Worm (Caenorhabditis elegans) whole organism, late embryonic: ENCODE results near the gene ins-22.

Source experiments
- F13H6.1 ChIP-seq: sonication (generic microtip); optimal IDR thresholded peaks from 2 replicates; lab custom pipeline; 2016; ENCODE audit warnings: missing genetic modification characterization, missing compliant biosample characterization
- ama-1 ChIP-seq: fragments of 150-350 bp; optimal IDR thresholded peaks from 2 replicates; lab custom pipeline; 2014
- ceh-30 ChIP-seq: fragments of 150-350 bp; optimal IDR thresholded peaks from 2 replicates; lab custom pipeline; 2014; ENCODE audit warnings: missing biosample characterization, missing genetic modification characterization
- ceh-31 ChIP-seq: sonication (generic microtip); optimal IDR thresholded peaks from 2 replicates; lab custom pipeline; 2016; ENCODE audit warnings: missing genetic modification characterization, missing compliant biosample characterization
- ceh-9 ChIP-seq: sonication (generic microtip); optimal IDR thresholded peaks from 2 replicates; lab custom pipeline; 2016; ENCODE audit warnings: mild to moderate bottlenecking, missing genetic modification characterization, inconsistent platforms, missing compliant biosample characterization
- fkh-10 ChIP-seq: fragments of 150-350 bp; optimal IDR thresholded peaks from 2 replicates; lab custom pipeline; 2014; ENCODE audit warnings: missing biosample characterization, missing genetic modification reagents, missing genetic modification characterization
- hlh-13 ChIP-seq: fragments of 200-800 bp; sonication (Bioruptor generic); optimal IDR thresholded peaks from 2 replicates; lab custom pipeline; 2018; ENCODE audit warnings: mild to moderate bottlenecking, missing genetic modification characterization, missing compliant biosample characterization
- lin-11 ChIP-seq: fragments of 200-800 bp; sonication (Bioruptor generic); optimal IDR thresholded peaks from 2 replicates; lab custom pipeline; 2018; ENCODE audit warnings: mild to moderate bottlenecking, missing genetic modification characterization, missing compliant biosample characterization
- nhr-11 ChIP-seq: fragments of 150-350 bp; optimal IDR thresholded peaks from 2 replicates; lab custom pipeline; 2014; ENCODE audit warnings: missing biosample characterization, missing genetic modification characterization
- ref-2 ChIP-seq: sonication (generic microtip); optimal IDR thresholded peaks from 2 replicates; lab custom pipeline; 2016; ENCODE audit warnings: missing genetic modification characterization, missing compliant biosample characterization
- tbx-2 ChIP-seq: sonication (generic microtip); optimal IDR thresholded peaks from 2 replicates; lab custom pipeline; 2016; ENCODE audit warnings: missing genetic modification characterization, missing compliant biosample characterization
- tbx-7 ChIP-seq: sonication (generic microtip); optimal IDR thresholded peaks from 2 replicates; lab custom pipeline; 2016; ENCODE audit warnings: missing genotype, missing genetic modification characterization, missing compliant biosample characterization
- zip-5 ChIP-seq: sonication (generic microtip); optimal IDR thresholded peaks from 2 replicates; lab custom pipeline; 2016; ENCODE audit warnings: missing genetic modification characterization, missing compliant biosample characterization

DNA sequence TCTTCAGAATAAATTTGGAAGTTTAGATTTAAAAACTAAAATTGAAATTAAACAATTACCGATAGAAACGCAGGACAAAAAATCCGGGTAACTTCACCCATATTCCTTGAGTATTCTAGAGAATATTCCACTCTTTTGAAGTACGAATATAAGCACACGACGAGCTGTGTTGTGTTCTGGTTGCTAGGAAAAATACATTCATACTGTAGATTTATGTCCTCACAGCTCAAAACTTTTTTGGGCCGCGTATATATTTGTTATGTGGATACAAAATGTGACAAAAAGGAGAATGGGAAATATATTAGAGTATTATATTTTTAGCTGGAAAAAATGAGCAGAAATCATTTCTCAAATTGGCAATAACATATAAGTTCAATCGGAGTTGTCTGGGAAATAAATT is 7.1 kb downstream of the ins-22 start, which contains the start of gene M04D8.5:
- no peak for TF ChIP-seq tbx-7
- no peak for TF ChIP-seq hlh-13 (GFP tag; lab: Kevin White, UChicago)
- no peak for TF ChIP-seq zip-5 (tag; lab: Kevin White, UChicago)
- TF ChIP-seq ceh-9 = no peak
- no peak for TF ChIP-seq ref-2
- no peak for TF ChIP-seq ama-1
- no peak for TF ChIP-seq lin-11
- no peak for TF ChIP-seq ceh-31 (tag; lab: Kevin White, UChicago)
- no peak for TF ChIP-seq ceh-30 (tag; lab: Kevin White, UChicago)
- no peak for TF ChIP-seq fkh-10 (GFP tag; lab: Kevin White, UChicago)
- TF ChIP-seq nhr-11 (tag; lab: Kevin White, UChicago) = no peak
- TF ChIP-seq tbx-2 = no peak
- TF ChIP-seq F13H6.1 = no peak
